Worm (Caenorhabditis elegans): ENCODE measurements around the gene srx-113.

Gene srx-113

DNA sequence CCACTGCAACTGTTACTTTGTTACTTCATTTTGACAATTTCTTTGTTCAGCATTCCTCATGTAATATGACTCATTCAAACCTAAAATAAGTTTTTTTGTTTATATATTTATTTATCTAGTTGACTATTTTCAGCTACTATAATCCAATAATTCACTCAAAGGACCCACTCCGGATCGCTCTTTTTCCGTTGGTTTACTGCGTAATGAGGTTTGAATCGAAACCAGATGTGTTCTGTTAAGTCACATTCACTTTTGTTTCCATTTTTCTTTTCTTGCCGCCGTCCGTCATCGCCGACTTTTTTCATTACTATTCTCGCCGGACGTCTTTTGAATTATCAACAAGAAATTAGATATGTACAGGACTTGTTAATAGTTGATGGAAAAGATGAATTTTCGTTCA is 31.4 kb upstream of the srx-113 start:
- TF ChIP-seq ama-1 (optimal IDR thresholded peaks at IDR 0.05): no peak
- no peak for TF ChIP-seq hmg-4 (GFP tag; optimal IDR thresholded peaks at IDR 0.05)
- TF ChIP-seq tbx-11 (GFP tag; IDR thresholded peaks at IDR 0.05): no peak
- no peak for TF ChIP-seq scrt-1 (GFP tag; IDR thresholded peaks at IDR 0.05)
- TF ChIP-seq F13C5.2 (tag; optimal IDR thresholded peaks at IDR 0.05): no peak
- no peak for TF ChIP-seq sea-1 (GFP tag; conservative IDR thresholded peaks at IDR 0.05)
- no peak for TF ChIP-seq flt-1 (GFP tag; IDR thresholded peaks at IDR 0.05)
- TF ChIP-seq aly-1 (tag; optimal IDR thresholded peaks at IDR 0.05): no peak
- TF ChIP-seq hmbx-1 (tag; optimal IDR thresholded peaks at IDR 0.05): no peak
- no peak for TF ChIP-seq tra-4 (tag; optimal IDR thresholded peaks at IDR 0.05)
- no peak for TF ChIP-seq pes-1 (GFP tag; IDR thresholded peaks at IDR 0.05)
- TF ChIP-seq ets-7 (tag; optimal IDR thresholded peaks at IDR 0.05): no peak
- TF ChIP-seq ceh-13 (GFP tag; optimal IDR thresholded peaks at IDR 0.05): no peak
- no peak for TF ChIP-seq B0310.2 (tag; optimal IDR thresholded peaks at IDR 0.05)
- TF ChIP-seq ceh-36 (tag; optimal IDR thresholded peaks at IDR 0.05): no peak

DNA sequence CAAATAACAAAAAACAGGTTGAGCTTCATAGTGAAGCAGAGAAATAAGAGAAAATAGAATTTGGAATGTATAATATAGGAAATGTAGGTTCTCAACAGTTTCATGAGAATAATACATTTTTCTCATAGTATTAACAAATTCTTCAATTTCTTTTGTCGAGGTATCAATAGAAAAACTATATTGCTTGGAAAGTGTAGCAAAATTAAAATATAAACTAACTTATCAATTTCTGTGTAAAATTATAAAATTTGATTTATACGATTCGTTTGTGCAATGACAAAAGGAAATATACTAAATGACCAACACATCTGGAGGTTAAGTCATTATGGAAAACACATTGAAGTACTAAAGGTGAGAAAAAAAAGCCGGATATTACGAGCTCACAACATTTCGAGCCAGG is 29.7 kb upstream of the srx-113 start, which contains the start of gene W05B10.3:
W05B10.3 (minus strand) TSS at position 101 of the 400 bp plus-strand sequence.
- TF ChIP-seq ets-7 (tag; optimal IDR thresholded peaks at IDR 0.05) (no peak), aly-1 (tag; optimal IDR thresholded peaks at IDR 0.05) (no peak), ceh-13 (GFP tag; optimal IDR thresholded peaks at IDR 0.05) (no peak), hmbx-1 (tag; optimal IDR thresholded peaks at IDR 0.05) (no peak), hmg-4 (GFP tag; optimal IDR thresholded peaks at IDR 0.05) (no peak), ceh-36 (tag; optimal IDR thresholded peaks at IDR 0.05) (no peak), tbx-11 (GFP tag; IDR thresholded peaks at IDR 0.05) (no peak), sea-1 (GFP tag; conservative IDR thresholded peaks at IDR 0.05) (no peak), hnd-1 (tag; optimal IDR thresholded peaks at IDR 0.05) (no peak), F13C5.2 (tag; optimal IDR thresholded peaks at IDR 0.05) (no peak), flt-1 (GFP tag; IDR thresholded peaks at IDR 0.05) (no peak), pes-1 (GFP tag; IDR thresholded peaks at IDR 0.05) (no peak), tbx-37 (GFP tag; conservative IDR thresholded peaks at IDR 0.05) (no peak)

DNA sequence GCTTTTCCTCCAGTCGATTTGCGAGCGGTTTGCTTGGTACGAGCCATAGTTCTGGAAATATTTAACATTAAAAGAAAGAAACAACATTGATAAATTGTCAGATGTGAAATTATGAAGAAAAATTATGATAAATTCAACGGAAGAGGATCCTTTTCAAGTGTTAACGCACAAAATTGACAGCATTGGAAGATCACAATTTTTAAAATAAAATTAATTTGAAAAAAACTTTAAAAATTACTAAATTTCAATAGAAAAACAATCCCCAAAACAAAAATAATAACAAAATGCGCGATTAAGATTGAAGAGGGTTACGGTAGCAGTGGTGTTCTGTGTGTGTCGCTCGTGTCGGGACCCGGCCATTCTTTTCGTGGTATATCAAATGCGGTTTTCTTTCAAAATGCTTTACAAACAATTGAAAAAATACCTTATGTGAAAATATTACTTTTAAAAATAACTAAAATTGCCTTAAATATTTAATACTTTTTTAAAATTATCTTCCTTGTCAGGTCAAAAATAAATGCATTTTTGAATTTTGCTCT is 28.4 kb upstream of the srx-113 start, which contains the start of gene his-74:
his-74 (minus strand) TSS at position 51 of the 539 bp plus-strand sequence.
- TF ChIP-seq sea-1 (GFP tag; conservative IDR thresholded peaks at IDR 0.05) (no peak), ets-7 (tag; optimal IDR thresholded peaks at IDR 0.05) (no peak), scrt-1 (GFP tag; IDR thresholded peaks at IDR 0.05) (no peak), hnd-1 (tag; optimal IDR thresholded peaks at IDR 0.05) (no peak), tbx-11 (GFP tag; IDR thresholded peaks at IDR 0.05) (no peak), pes-1 (GFP tag; IDR thresholded peaks at IDR 0.05) (no peak), hmg-4 (GFP tag; optimal IDR thresholded peaks at IDR 0.05) (no peak), tbx-37 (GFP tag; conservative IDR thresholded peaks at IDR 0.05) (no peak), ceh-36 (tag; optimal IDR thresholded peaks at IDR 0.05) (no peak), flt-1 (GFP tag; IDR thresholded peaks at IDR 0.05) (no peak), F13C5.2 (tag; optimal IDR thresholded peaks at IDR 0.05) (no peak), ceh-13 (GFP tag; optimal IDR thresholded peaks at IDR 0.05) (no peak), hmbx-1 (tag; optimal IDR thresholded peaks at IDR 0.05) (no peak)

DNA sequence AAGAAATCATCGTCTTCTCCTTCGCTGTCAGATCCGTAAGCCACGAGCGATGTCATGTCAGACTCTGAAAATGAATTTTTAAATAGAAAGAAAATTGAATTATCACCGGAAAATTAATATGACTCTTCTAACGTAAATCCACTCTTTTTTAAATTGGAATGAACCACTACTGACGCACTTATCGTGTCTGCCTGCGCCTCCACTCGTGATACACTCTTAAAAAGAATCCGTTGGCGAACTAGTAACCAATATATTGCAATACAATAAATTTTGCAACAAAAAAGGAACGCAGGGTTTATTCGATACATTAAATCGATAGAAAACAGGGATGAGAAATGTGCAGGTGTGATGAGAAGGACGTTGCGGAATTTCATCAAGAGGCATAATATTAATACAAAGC is 27.5 kb upstream of the srx-113 start, which contains the start of gene ccch-3:
ccch-3 (minus strand) TSS at position 262 of the 400 bp plus-strand sequence.
- no peak for TF ChIP-seq tbx-37 (GFP tag; conservative IDR thresholded peaks at IDR 0.05)
- no peak for TF ChIP-seq tra-4 (tag; optimal IDR thresholded peaks at IDR 0.05)
- TF ChIP-seq hmg-4 (GFP tag; optimal IDR thresholded peaks at IDR 0.05): no peak
- TF ChIP-seq ceh-13 (GFP tag; optimal IDR thresholded peaks at IDR 0.05): no peak
- no peak for TF ChIP-seq B0310.2 (tag; optimal IDR thresholded peaks at IDR 0.05)
- no peak for TF ChIP-seq ama-1 (optimal IDR thresholded peaks at IDR 0.05)
- no peak for TF ChIP-seq ets-7 (tag; optimal IDR thresholded peaks at IDR 0.05)
- no peak for TF ChIP-seq F13C5.2 (tag; optimal IDR thresholded peaks at IDR 0.05)
- no peak for TF ChIP-seq hnd-1 (tag; optimal IDR thresholded peaks at IDR 0.05)
- TF ChIP-seq flt-1 (GFP tag; IDR thresholded peaks at IDR 0.05): no peak
- TF ChIP-seq ceh-36 (tag; optimal IDR thresholded peaks at IDR 0.05): no peak
- no peak for TF ChIP-seq pes-1 (GFP tag; IDR thresholded peaks at IDR 0.05)
- TF ChIP-seq aly-1 (tag; optimal IDR thresholded peaks at IDR 0.05): no peak

DNA sequence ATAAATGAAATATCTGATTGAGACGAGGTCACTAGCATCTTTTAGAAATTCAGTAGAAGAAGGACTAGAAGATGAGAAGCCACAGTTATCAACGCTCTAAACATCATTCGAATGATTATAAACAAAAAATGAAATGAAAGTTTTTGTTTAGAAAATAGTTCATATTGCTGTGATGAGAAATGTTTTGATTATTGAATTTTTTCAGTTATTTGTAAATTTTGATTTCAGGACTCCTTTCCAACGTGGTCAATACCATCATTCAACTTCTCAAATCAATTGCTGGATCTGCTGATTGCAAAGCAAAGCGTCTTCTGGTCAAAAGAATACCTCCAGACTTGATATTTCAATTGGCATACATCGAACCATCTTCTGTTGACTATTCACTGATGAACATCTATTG is 26.2 kb upstream of the srx-113 start, which contains the start of gene W05B10.6:
W05B10.6 (minus strand) TSS at position 101 of the 400 bp plus-strand sequence.
- no peak for TF ChIP-seq ceh-13 (GFP tag; optimal IDR thresholded peaks at IDR 0.05)
- TF ChIP-seq scrt-1 (GFP tag; IDR thresholded peaks at IDR 0.05): no peak
- no peak for TF ChIP-seq B0310.2 (tag; optimal IDR thresholded peaks at IDR 0.05)
- no peak for TF ChIP-seq tbx-11 (GFP tag; IDR thresholded peaks at IDR 0.05)
- no peak for TF ChIP-seq ets-7 (tag; optimal IDR thresholded peaks at IDR 0.05)
- no peak for TF ChIP-seq F13C5.2 (tag; optimal IDR thresholded peaks at IDR 0.05)
- no peak for TF ChIP-seq pes-1 (GFP tag; IDR thresholded peaks at IDR 0.05)
- no peak for TF ChIP-seq aly-1 (tag; optimal IDR thresholded peaks at IDR 0.05)
- no peak for TF ChIP-seq hmg-4 (GFP tag; optimal IDR thresholded peaks at IDR 0.05)
- TF ChIP-seq ama-1 (optimal IDR thresholded peaks at IDR 0.05): no peak

DNA sequence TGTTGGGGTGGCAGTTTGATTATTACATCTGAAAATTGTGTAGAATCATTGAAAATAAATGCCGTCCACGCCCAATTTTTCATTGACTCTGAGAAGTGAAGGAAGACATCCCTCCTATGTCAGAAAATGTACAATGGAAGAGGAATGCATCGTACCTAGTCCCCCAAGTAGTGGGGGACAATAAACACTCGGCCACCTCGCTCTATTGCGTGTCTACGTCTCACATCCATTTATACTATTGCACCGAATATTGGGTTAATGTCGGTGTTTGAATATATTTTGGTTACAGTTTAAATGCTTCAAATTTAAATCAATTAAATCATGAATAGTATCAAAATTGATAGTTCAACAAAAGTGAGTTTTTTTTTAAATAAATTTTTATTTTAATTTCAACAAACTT is 17.7 kb upstream of the srx-113 start, which contains the start of gene lin-25:
lin-25 (plus strand) TSS at position 290 of the 400 bp plus-strand sequence.
- TF ChIP-seq B0310.2 (tag; optimal IDR thresholded peaks at IDR 0.05) (no peak), ets-7 (tag; optimal IDR thresholded peaks at IDR 0.05) (no peak)

DNA sequence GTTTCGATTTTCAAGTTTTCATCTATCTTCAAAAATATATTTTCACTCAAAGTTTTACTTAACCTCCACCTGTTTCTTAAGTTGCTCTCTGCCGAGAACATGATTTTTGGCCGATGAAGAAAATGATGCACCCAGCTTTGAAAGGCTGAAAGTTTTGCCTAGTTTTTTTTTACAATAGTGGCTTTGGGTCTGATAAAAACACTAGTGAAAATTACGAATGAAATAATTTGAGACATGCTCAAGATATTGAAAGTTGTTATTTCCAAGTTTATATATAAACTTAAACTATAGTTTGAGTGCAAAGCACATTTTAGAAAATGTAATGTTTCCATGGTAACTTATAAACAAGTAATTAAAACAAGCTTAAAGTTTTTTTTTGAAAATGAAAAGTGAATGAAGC is 17.3 kb upstream of the srx-113 start, which contains the start of gene gpa-9:
gpa-9 (minus strand) TSS at position 101 of the 400 bp plus-strand sequence.
- TF ChIP-seq tra-4 (tag; optimal IDR thresholded peaks at IDR 0.05) (no peak), tbx-37 (GFP tag; conservative IDR thresholded peaks at IDR 0.05) (no peak), tbx-11 (GFP tag; IDR thresholded peaks at IDR 0.05) (no peak), hmg-4 (GFP tag; optimal IDR thresholded peaks at IDR 0.05) (no peak), hmbx-1 (tag; optimal IDR thresholded peaks at IDR 0.05) (no peak), hnd-1 (tag; optimal IDR thresholded peaks at IDR 0.05) (no peak), ets-7 (tag; optimal IDR thresholded peaks at IDR 0.05) (no peak), pes-1 (GFP tag; IDR thresholded peaks at IDR 0.05) (no peak), ceh-13 (GFP tag; optimal IDR thresholded peaks at IDR 0.05) (no peak), aly-1 (tag; optimal IDR thresholded peaks at IDR 0.05) (no peak), F13C5.2 (tag; optimal IDR thresholded peaks at IDR 0.05) (no peak), ama-1 (optimal IDR thresholded peaks at IDR 0.05) (no peak), ceh-36 (tag; optimal IDR thresholded peaks at IDR 0.05) (no peak)
